Worm (Caenorhabditis elegans) whole organism, young adult: ENCODE measurements around the gene nhr-120.

ENCODE experiments used
- D2030.7 ChIP-seq: fragments of 200-800 bp; sonication (Bioruptor generic); IDR thresholded peaks from 2 replicates; pipeline ENCODE4 v1.3.6; 2022; ENCODE audit warnings: missing genetic modification reagents, missing genetic modification characterization, missing compliant biosample characterization
- F39B2.1 ChIP-seq: fragments of 200-800 bp; sonication (Bioruptor generic); IDR thresholded peaks from 2 replicates; pipeline ENCODE4 v1.3.6; 2022; ENCODE audit warnings: missing genetic modification reagents, missing genetic modification characterization, missing compliant biosample characterization
- F52B5.7 ChIP-seq: sonication (generic microtip); optimal IDR thresholded peaks from 2 replicates; lab custom pipeline; 2016; ENCODE audit warnings: mild to moderate bottlenecking, missing genetic modification characterization, missing compliant biosample characterization
- F55B11.4 ChIP-seq: sonication (generic microtip); optimal IDR thresholded peaks from 2 replicates; lab custom pipeline; 2016; ENCODE audit warnings: missing compliant biosample characterization, missing genetic modification characterization, borderline replicate concordance; ENCODE audit not compliant: insufficient read depth
- F57C9.4 ChIP-seq: sonication (generic microtip); optimal IDR thresholded peaks from 2 replicates; lab custom pipeline; 2017; ENCODE audit warnings: mild to moderate bottlenecking, missing genetic modification characterization, missing compliant biosample characterization
- K11D2.4 ChIP-seq: fragments of 200-800 bp; sonication (Bioruptor generic); IDR thresholded peaks from 2 replicates; pipeline ENCODE4 v1.3.6; 2022; ENCODE audit warnings: missing genetic modification reagents, missing genetic modification characterization, missing compliant biosample characterization
- Y56A3A.18 ChIP-seq: fragments of 200-800 bp; sonication (Bioruptor generic); IDR thresholded peaks from 2 replicates; pipeline ENCODE4 v1.3.6; 2022; ENCODE audit warnings: missing genetic modification reagents, missing genetic modification characterization, missing compliant biosample characterization
- Y67H2A.10 ChIP-seq: fragments of 200-800 bp; sonication (Bioruptor generic); conservative IDR thresholded peaks from 2 replicates; pipeline ENCODE4 v1.3.6; 2022; ENCODE audit warnings: missing genetic modification reagents, missing genetic modification characterization, missing compliant biosample characterization
- aptf-2 ChIP-seq: fragments of 200-800 bp; sonication (Bioruptor generic); conservative IDR thresholded peaks from 2 replicates; pipeline ENCODE4 v1.3.6; 2022; ENCODE audit warnings: missing genetic modification reagents, missing genetic modification characterization, missing compliant biosample characterization
- atf-7 ChIP-seq: sonication (generic microtip); optimal IDR thresholded peaks from 2 replicates; lab custom pipeline; 2017; ENCODE audit warnings: mild to moderate bottlenecking, missing genetic modification characterization, missing compliant biosample characterization
- attf-3 ChIP-seq: fragments of 200-800 bp; sonication (Bioruptor generic); conservative IDR thresholded peaks from 2 replicates; pipeline ENCODE4 v1.3.6; 2022; ENCODE audit warnings: missing genetic modification reagents, missing genetic modification characterization, missing compliant biosample characterization
- attf-5 ChIP-seq: fragments of 200-800 bp; sonication (Bioruptor generic); optimal IDR thresholded peaks from 2 replicates; lab custom pipeline; 2018; ENCODE audit warnings: mild to moderate bottlenecking, missing genetic modification characterization, missing compliant biosample characterization
- attf-6 ChIP-seq: fragments of 200-800 bp; sonication (Bioruptor generic); IDR thresholded peaks from 2 replicates; pipeline ENCODE4 v1.3.6; 2022; ENCODE audit warnings: missing genetic modification reagents, missing genetic modification characterization, missing compliant biosample characterization
- cebp-1 ChIP-seq, 2 experiments: fragments of 200-800 bp in 1 of 2; sonication (Bioruptor generic) in 1 of 2; sonication (generic microtip) in 1 of 2; IDR thresholded peaks in 1 of 2; optimal IDR thresholded peaks in 1 of 2; 2 replicates each; pipeline versions ENCODE4 v1.3.6 to Lab custom; 2017 to 2022; ENCODE audit warnings: missing compliant biosample characterization in 2 of 2, missing genetic modification characterization in 2 of 2, mild to moderate bottlenecking in 1 of 2, missing genetic modification reagents in 1 of 2, moderate library complexity in 1 of 2
- ceh-27 ChIP-seq: fragments of 200-800 bp; sonication (Bioruptor generic); optimal IDR thresholded peaks from 2 replicates; lab custom pipeline; 2018; ENCODE audit warnings: mild to moderate bottlenecking, missing genetic modification characterization, moderate library complexity, missing compliant biosample characterization
- gei-17 ChIP-seq: fragments of 200-800 bp; sonication (Bioruptor generic); optimal IDR thresholded peaks from 2 replicates; lab custom pipeline; 2018; ENCODE audit warnings: mild to moderate bottlenecking, missing genetic modification characterization, missing compliant biosample characterization
- hlh-12 ChIP-seq: sonication (generic microtip); optimal IDR thresholded peaks from 2 replicates; lab custom pipeline; 2016; ENCODE audit warnings: missing genetic modification characterization, missing compliant biosample characterization
- hsf-1 ChIP-seq: fragments of 200-800 bp; sonication (Bioruptor generic); IDR thresholded peaks from 2 replicates; pipeline ENCODE4 v1.3.6; 2022; ENCODE audit warnings: missing genetic modification reagents, missing genetic modification characterization, missing compliant biosample characterization
- let-607 ChIP-seq, 2 experiments: fragments of 200-800 bp in 1 of 2; sonication (Bioruptor generic) in 1 of 2; sonication (generic microtip) in 1 of 2; optimal IDR thresholded peaks; 2 replicates each; lab custom pipeline; 2016 to 2018; ENCODE audit warnings: mild to moderate bottlenecking in 2 of 2, missing compliant biosample characterization in 2 of 2, missing genetic modification characterization in 2 of 2, moderate library complexity in 2 of 2, missing genotype in 1 of 2
- lin-26 ChIP-seq: fragments of 200-800 bp; sonication (Bioruptor generic); IDR thresholded peaks from 2 replicates; pipeline ENCODE4 v1.3.6; 2022; ENCODE audit warnings: missing genetic modification reagents, missing genetic modification characterization, missing compliant biosample characterization
- lin-40 ChIP-seq: sonication (generic microtip); optimal IDR thresholded peaks from 2 replicates; lab custom pipeline; 2016; ENCODE audit warnings: missing genetic modification characterization, mild to moderate bottlenecking, missing compliant biosample characterization, missing genotype, missing genetic modification reagents
- madf-10 ChIP-seq: sonication (generic microtip); optimal IDR thresholded peaks from 2 replicates; lab custom pipeline; 2016; ENCODE audit warnings: mild to moderate bottlenecking, missing genetic modification characterization, missing compliant biosample characterization
- madf-6 ChIP-seq: fragments of 200-800 bp; sonication (Bioruptor generic); IDR thresholded peaks from 2 replicates; pipeline ENCODE4 v1.3.6; 2022; ENCODE audit warnings: missing genetic modification reagents, missing genetic modification characterization, missing compliant biosample characterization
- nfya-2 ChIP-seq: fragments of 200-800 bp; sonication (Bioruptor generic); IDR thresholded peaks from 2 replicates; pipeline ENCODE4 v1.3.6; 2022; ENCODE audit warnings: missing genetic modification reagents, missing genetic modification characterization, missing compliant biosample characterization
- nfyb-1 ChIP-seq: fragments of 200-800 bp; sonication (Bioruptor generic); IDR thresholded peaks from 2 replicates; pipeline ENCODE4 v1.3.6; 2022; ENCODE audit warnings: missing genetic modification reagents, missing genetic modification characterization, missing compliant biosample characterization
- nhr-179 ChIP-seq: sonication (generic microtip); optimal IDR thresholded peaks from 2 replicates; lab custom pipeline; 2016; ENCODE audit warnings: mild to moderate bottlenecking, missing genetic modification characterization, missing compliant biosample characterization
- nhr-80 ChIP-seq: sonication (generic microtip); optimal IDR thresholded peaks from 2 replicates; lab custom pipeline; 2016; ENCODE audit warnings: missing genetic modification characterization, missing compliant biosample characterization
- pha-4 ChIP-seq: fragments of 150-350 bp; sonication (generic microtip); optimal IDR thresholded peaks from 2 replicates; lab custom pipeline; 2014; ENCODE audit warnings: missing biosample characterization, missing genetic modification reagents, missing genetic modification characterization
- snpc-1.3 ChIP-seq: sonication (generic microtip); optimal IDR thresholded peaks from 2 replicates; lab custom pipeline; 2017; ENCODE audit warnings: missing genetic modification characterization, mild to moderate bottlenecking, missing compliant biosample characterization, antibody characterized with exemption, moderate library complexity, missing genotype, missing genetic modification reagents; ENCODE audit not compliant: insufficient read depth
- somi-1 ChIP-seq: fragments of 200-800 bp; sonication (Bioruptor generic); optimal IDR thresholded peaks from 2 replicates; lab custom pipeline; 2018; ENCODE audit warnings: mild to moderate bottlenecking, missing genetic modification characterization, missing compliant biosample characterization
- tbx-9 ChIP-seq: sonication (generic microtip); optimal IDR thresholded peaks from 2 replicates; lab custom pipeline; 2016; ENCODE audit warnings: borderline replicate concordance, missing genetic modification characterization, inconsistent platforms, missing compliant biosample characterization
- unc-62 ChIP-seq: fragments of 150-350 bp; optimal IDR thresholded peaks from 2 replicates; lab custom pipeline; 2014; ENCODE audit warnings: missing biosample characterization, missing genetic modification reagents, missing genetic modification characterization
- xnd-1 ChIP-seq: sonication (generic microtip); optimal IDR thresholded peaks from 2 replicates; lab custom pipeline; 2016; ENCODE audit warnings: missing genotype, missing genetic modification reagents, missing genetic modification characterization, missing compliant biosample characterization
- zfh-2 ChIP-seq: fragments of 200-800 bp; sonication (Bioruptor generic); conservative IDR thresholded peaks from 2 replicates; pipeline ENCODE4 v1.3.6; 2022; ENCODE audit warnings: missing genetic modification reagents, missing genetic modification characterization, missing compliant biosample characterization
- ztf-25 ChIP-seq: fragments of 200-800 bp; sonication (Bioruptor generic); IDR thresholded peaks from 2 replicates; pipeline ENCODE4 v1.3.6; 2022; ENCODE audit warnings: missing genetic modification reagents, missing genetic modification characterization, missing compliant biosample characterization
- ztf-26 ChIP-seq: sonication (generic microtip); optimal IDR thresholded peaks from 2 replicates; lab custom pipeline; 2017; ENCODE audit warnings: missing genetic modification characterization, missing compliant biosample characterization

Gene nhr-120

DNA sequence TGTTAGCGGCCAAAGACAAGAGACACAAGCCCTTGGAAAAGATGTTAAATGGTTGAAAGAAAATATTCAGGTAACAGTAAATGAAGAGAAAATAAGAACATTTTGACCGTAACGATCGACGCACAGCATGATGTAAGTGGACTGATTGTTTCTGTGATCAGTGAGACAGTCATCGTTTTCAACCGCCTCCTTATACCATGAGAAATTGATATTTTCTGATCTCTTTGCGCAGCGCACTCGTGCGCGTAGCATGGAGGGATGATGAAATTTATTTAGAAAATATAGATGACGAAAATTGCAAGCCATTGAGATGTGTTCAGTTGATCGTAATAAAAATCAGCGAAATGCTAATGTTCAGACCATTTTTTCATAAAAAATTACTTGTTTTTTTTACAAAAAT, 9.2 kb upstream of the nhr-120 start:
- TF ChIP-seq D2030.7 (GFP tag; lab: Robert Waterston, UW) (no peak), cebp-1 (GFP tag; IDR thresholded peaks at IDR 0.05; lab: Robert Waterston, UW) (no peak), cebp-1 (tag; optimal IDR thresholded peaks at IDR 0.05; lab: Kevin White, UChicago) (peak; percentile 48)

DNA sequence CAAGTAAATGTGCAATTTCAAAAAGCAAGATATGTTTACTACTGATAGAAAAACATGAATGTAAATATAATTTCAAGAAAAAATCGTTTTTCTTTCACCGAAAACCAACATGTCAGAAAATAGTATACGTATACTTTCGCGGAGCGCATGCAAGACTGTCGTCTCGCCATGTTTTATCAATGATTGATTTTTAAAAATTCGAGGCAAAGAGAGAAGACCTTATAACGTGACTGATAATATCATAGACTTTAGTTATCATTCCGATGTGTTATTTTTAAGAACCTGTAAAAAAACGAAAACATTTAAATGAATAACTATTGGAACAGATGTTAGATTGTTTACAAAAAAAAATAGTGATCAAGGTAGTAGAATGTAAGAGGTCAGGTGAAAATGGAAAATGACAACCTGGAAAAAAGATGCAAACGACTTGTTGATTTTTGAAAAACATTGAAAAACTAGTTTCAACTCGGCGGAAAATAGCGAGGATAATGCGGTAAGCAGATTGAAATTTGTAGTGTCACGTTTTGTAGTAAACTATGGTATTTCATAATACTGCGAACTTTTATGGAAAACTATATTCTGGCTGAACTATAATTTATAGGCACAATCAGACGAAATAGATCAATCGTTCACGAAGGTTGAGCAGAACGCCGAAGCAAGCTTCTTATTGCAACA, 6.1 kb upstream of the nhr-120 start:
- TF ChIP-seq Y56A3A.18 (GFP tag; lab: Robert Waterston, UW) (no peak), xnd-1 (no peak), nhr-80 (tag; lab: Kevin White, UChicago) (peak; percentile 56), cebp-1 (GFP tag; IDR thresholded peaks at IDR 0.05; lab: Robert Waterston, UW) (no peak), cebp-1 (tag; optimal IDR thresholded peaks at IDR 0.05; lab: Kevin White, UChicago) (peak; percentile 56), hsf-1 (GFP tag; lab: Robert Waterston, UW) (no peak), F52B5.7 (tag; lab: Kevin White, UChicago) (no peak)

DNA sequence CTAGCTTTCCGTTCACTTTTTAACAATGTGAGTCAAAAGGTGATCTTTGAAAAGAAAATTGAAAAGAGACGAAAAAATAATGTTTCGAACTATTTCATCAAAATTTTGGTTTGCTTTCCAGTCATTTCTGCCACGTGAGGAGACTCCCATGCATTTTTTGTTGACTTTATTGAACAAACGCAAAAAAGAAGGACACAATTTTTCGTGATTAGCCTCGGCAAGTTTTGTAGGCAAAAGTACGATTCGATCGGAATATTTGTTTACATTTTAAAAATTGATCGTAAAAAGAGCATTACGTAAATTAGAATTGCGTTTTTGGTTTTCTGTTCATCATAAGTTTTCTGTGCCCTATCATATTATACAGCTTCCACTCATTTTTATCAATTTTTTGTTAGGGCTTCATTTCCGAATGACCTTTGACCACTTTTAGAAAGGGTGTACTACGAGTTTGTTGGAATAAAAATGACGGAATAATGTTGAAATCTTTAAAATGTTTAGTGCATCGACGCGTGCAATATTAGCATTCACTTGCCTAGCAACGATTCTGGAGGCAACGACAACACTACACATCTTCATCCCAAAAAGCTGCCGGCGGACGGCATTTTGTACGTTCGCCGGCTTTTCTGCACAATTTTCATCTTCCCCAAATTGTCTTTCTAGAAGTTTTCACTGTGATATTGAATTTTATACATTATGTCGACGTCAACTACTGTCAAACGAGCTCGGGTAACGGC, 4.7 kb upstream of the nhr-120 start, which contains the start of gene C56E10.3:
TSS of gene C56E10.3 (plus strand) at position 684 of the 734 bp plus-strand sequence.
- no peak for TF ChIP-seq F57C9.4 (tag; lab: Kevin White, UChicago)
- TF ChIP-seq nhr-80 (tag; lab: Kevin White, UChicago), result peak; percentile 56
- TF ChIP-seq F39B2.1 (GFP tag; lab: Robert Waterston, UW), result no peak
- peak; percentile 77 for TF ChIP-seq pha-4 (tag; lab: Kevin White, UChicago)
- TF ChIP-seq aptf-2, result no peak
- no peak for TF ChIP-seq attf-3 (GFP tag; lab: Robert Waterston, UW)
- TF ChIP-seq nfya-2, result no peak
- no peak for TF ChIP-seq nfyb-1 (GFP tag; lab: Robert Waterston, UW)
- no peak for TF ChIP-seq ztf-25
- no peak for TF ChIP-seq attf-6 (GFP tag; lab: Robert Waterston, UW)
- no peak for TF ChIP-seq ceh-27 (GFP tag; lab: Kevin White, UChicago)
- TF ChIP-seq unc-62, result no peak
- no peak for TF ChIP-seq lin-40 (tag; lab: Kevin White, UChicago)
- no peak for TF ChIP-seq xnd-1
- TF ChIP-seq cebp-1 (GFP tag; IDR thresholded peaks at IDR 0.05; lab: Robert Waterston, UW), result peak; percentile 54; the same call in 1 of the 2 replicates
- TF ChIP-seq cebp-1 (tag; optimal IDR thresholded peaks at IDR 0.05; lab: Kevin White, UChicago), result peak; percentile 63

DNA sequence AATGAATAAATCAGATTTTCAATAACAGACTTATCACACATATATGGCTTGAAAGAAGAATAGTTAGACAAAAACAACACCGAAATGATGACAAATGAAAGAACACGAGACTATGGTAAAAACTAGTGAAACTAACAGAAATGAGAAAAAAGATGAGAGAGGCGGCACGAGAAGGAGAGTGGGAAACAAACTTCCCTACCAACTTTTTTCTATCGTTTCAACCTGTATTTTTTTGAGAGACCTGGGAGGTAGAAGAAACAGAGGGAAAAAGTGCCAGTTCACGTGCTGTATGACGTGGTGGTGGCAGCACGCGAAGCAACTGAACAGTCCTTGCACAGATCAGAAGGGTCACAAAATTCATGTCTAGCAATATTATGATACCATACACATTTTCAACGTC, 2.4 kb upstream of the nhr-120 start:
- TF ChIP-seq lin-26 (GFP tag; lab: Robert Waterston, UW) (0 out of 2 replicates have a peak, but pooled peaks have one; percentile 31), atf-7 (tag; lab: Kevin White, UChicago) (peak; percentile 28), Y67H2A.10 (no peak), nfya-2 (0 out of 2 replicates have a peak, but pooled peaks have one; percentile 6), snpc-1.3 (tag; lab: Kevin White, UChicago) (no peak), madf-6 (GFP tag; lab: Robert Waterston, UW) (no peak), cebp-1 (GFP tag; IDR thresholded peaks at IDR 0.05; lab: Robert Waterston, UW) (0 out of 2 replicates have a peak, but pooled peaks have one; percentile 41), cebp-1 (tag; optimal IDR thresholded peaks at IDR 0.05; lab: Kevin White, UChicago) (peak; percentile 67), gei-17 (GFP tag; lab: Kevin White, UChicago) (no peak), F55B11.4 (tag; lab: Kevin White, UChicago) (no peak), hlh-12 (tag; lab: Kevin White, UChicago) (no peak), madf-10 (no peak), nhr-179 (tag; lab: Kevin White, UChicago) (no peak), somi-1 (peak; percentile 58), attf-5 (GFP tag; lab: Kevin White, UChicago) (peak; percentile 37), nhr-80 (tag; lab: Kevin White, UChicago) (peak; percentile 52), ztf-26 (tag; lab: Kevin White, UChicago) (peak; percentile 23), tbx-9 (tag; lab: Kevin White, UChicago) (no peak), K11D2.4 (GFP tag; lab: Robert Waterston, UW) (0 out of 2 replicates have a peak, but pooled peaks have one; percentile 34), hsf-1 (GFP tag; lab: Robert Waterston, UW) (no peak), let-607 (tag; optimal IDR thresholded peaks at IDR 0.05; lab: Kevin White, UChicago) (no peak), zfh-2 (no peak)
